Worm (Caenorhabditis elegans) whole organism, late embryonic: ENCODE data around the gene cdc-48.2.

ENCODE experiments used
- C08G9.2 ChIP-seq: sonication (generic microtip); optimal IDR thresholded peaks from 2 replicates; lab custom pipeline; 2016; ENCODE audit warnings: mild to moderate bottlenecking, missing genetic modification characterization, moderate library complexity, missing compliant biosample characterization
- C38D4.7 ChIP-seq: fragments of 200-800 bp; sonication (Bioruptor generic); optimal IDR thresholded peaks from 2 replicates; lab custom pipeline; 2018; ENCODE audit warnings: mild to moderate bottlenecking, missing genetic modification characterization, moderate library complexity, missing compliant biosample characterization
- K02D7.2 ChIP-seq: sonication (generic microtip); optimal IDR thresholded peaks from 2 replicates; lab custom pipeline; 2017; ENCODE audit warnings: mild to moderate bottlenecking, missing genetic modification characterization, missing compliant biosample characterization
- K09A11.1 ChIP-seq: sonication (generic microtip); optimal IDR thresholded peaks from 2 replicates; lab custom pipeline; 2017; ENCODE audit warnings: antibody characterized with exemption, mild to moderate bottlenecking, missing genetic modification characterization, missing compliant biosample characterization; ENCODE audit not compliant: insufficient read depth
- ama-1 ChIP-seq: fragments of 150-350 bp; optimal IDR thresholded peaks from 2 replicates; lab custom pipeline; 2014
- ceh-18 ChIP-seq: sonication (generic microtip); optimal IDR thresholded peaks from 2 replicates; lab custom pipeline; 2016; ENCODE audit warnings: missing genetic modification characterization, missing compliant biosample characterization
- ceh-2 ChIP-seq: sonication (generic microtip); optimal IDR thresholded peaks from 2 replicates; lab custom pipeline; 2016; ENCODE audit warnings: missing genotype, missing genetic modification characterization, missing compliant biosample characterization
- ceh-24 ChIP-seq: sonication (generic microtip); optimal IDR thresholded peaks from 2 replicates; lab custom pipeline; 2016; ENCODE audit warnings: mild to moderate bottlenecking, missing genetic modification characterization, missing compliant biosample characterization
- ceh-31 ChIP-seq: sonication (generic microtip); optimal IDR thresholded peaks from 2 replicates; lab custom pipeline; 2016; ENCODE audit warnings: missing genetic modification characterization, missing compliant biosample characterization
- ceh-34 ChIP-seq: sonication (generic microtip); optimal IDR thresholded peaks from 2 replicates; lab custom pipeline; 2016; ENCODE audit warnings: mild to moderate bottlenecking, missing genetic modification characterization, missing compliant biosample characterization
- ceh-48 ChIP-seq: sonication (generic microtip); optimal IDR thresholded peaks from 2 replicates; lab custom pipeline; 2016; ENCODE audit warnings: missing genetic modification characterization, inconsistent platforms, missing compliant biosample characterization
- ceh-9 ChIP-seq: sonication (generic microtip); optimal IDR thresholded peaks from 2 replicates; lab custom pipeline; 2016; ENCODE audit warnings: mild to moderate bottlenecking, missing genetic modification characterization, inconsistent platforms, missing compliant biosample characterization
- dve-1 ChIP-seq: sonication (generic microtip); optimal IDR thresholded peaks from 2 replicates; lab custom pipeline; 2017; ENCODE audit warnings: antibody characterized with exemption, mild to moderate bottlenecking, missing genetic modification characterization, missing compliant biosample characterization
- elt-4 ChIP-seq: sonication (generic microtip); optimal IDR thresholded peaks from 2 replicates; lab custom pipeline; 2016; ENCODE audit warnings: missing genetic modification characterization, missing compliant biosample characterization
- eyg-1 ChIP-seq: sonication (generic microtip); optimal IDR thresholded peaks from 2 replicates; lab custom pipeline; 2016; ENCODE audit warnings: missing genotype, missing genetic modification characterization, missing compliant biosample characterization
- fax-1 ChIP-seq: sonication (generic microtip); optimal IDR thresholded peaks from 2 replicates; lab custom pipeline; 2016; ENCODE audit warnings: missing genotype, missing genetic modification characterization, missing compliant biosample characterization
- fkh-6 ChIP-seq: sonication (generic microtip); optimal IDR thresholded peaks from 2 replicates; lab custom pipeline; 2016; ENCODE audit warnings: missing genetic modification characterization, missing compliant biosample characterization
- gmeb-2 ChIP-seq: sonication (generic microtip); optimal IDR thresholded peaks from 2 replicates; lab custom pipeline; 2016; ENCODE audit warnings: missing genetic modification characterization, inconsistent platforms, missing compliant biosample characterization
- hlh-13 ChIP-seq: fragments of 200-800 bp; sonication (Bioruptor generic); optimal IDR thresholded peaks from 2 replicates; lab custom pipeline; 2018; ENCODE audit warnings: mild to moderate bottlenecking, missing genetic modification characterization, missing compliant biosample characterization
- hlh-8 ChIP-seq: sonication (generic microtip); optimal IDR thresholded peaks from 2 replicates; lab custom pipeline; 2016; ENCODE audit warnings: missing genotype, missing genetic modification characterization, missing compliant biosample characterization
- lim-6 ChIP-seq: sonication (generic microtip); optimal IDR thresholded peaks from 2 replicates; lab custom pipeline; 2016; ENCODE audit warnings: missing genetic modification characterization, missing compliant biosample characterization
- mec-3 ChIP-seq: sonication (generic microtip); optimal IDR thresholded peaks from 2 replicates; lab custom pipeline; 2016; ENCODE audit warnings: borderline replicate concordance, missing genetic modification characterization, missing compliant biosample characterization
- nfya-1 ChIP-seq: sonication (generic microtip); optimal IDR thresholded peaks from 2 replicates; lab custom pipeline; 2017; ENCODE audit warnings: missing genetic modification characterization, mild to moderate bottlenecking, missing compliant biosample characterization, antibody characterized with exemption, moderate library complexity
- pat-9 ChIP-seq: fragments of 200-800 bp; sonication (Bioruptor generic); optimal IDR thresholded peaks from 2 replicates; lab custom pipeline; 2018; ENCODE audit warnings: mild to moderate bottlenecking, missing genetic modification characterization, moderate library complexity, missing compliant biosample characterization
- pax-1 ChIP-seq: fragments of 150-350 bp; optimal IDR thresholded peaks from 2 replicates; lab custom pipeline; 2014; ENCODE audit warnings: missing biosample characterization, missing genetic modification characterization
- pqm-1 ChIP-seq: sonication (generic microtip); optimal IDR thresholded peaks from 2 replicates; lab custom pipeline; 2016; ENCODE audit warnings: missing genetic modification characterization, missing compliant biosample characterization
- ref-2 ChIP-seq: sonication (generic microtip); optimal IDR thresholded peaks from 2 replicates; lab custom pipeline; 2016; ENCODE audit warnings: missing genetic modification characterization, missing compliant biosample characterization
- rnt-1 ChIP-seq: sonication (generic microtip); optimal IDR thresholded peaks from 2 replicates; lab custom pipeline; 2016; ENCODE audit warnings: missing genetic modification characterization, missing compliant biosample characterization
- tbx-2 ChIP-seq: sonication (generic microtip); optimal IDR thresholded peaks from 2 replicates; lab custom pipeline; 2016; ENCODE audit warnings: missing genetic modification characterization, missing compliant biosample characterization
- ttx-3 ChIP-seq: sonication (generic microtip); optimal IDR thresholded peaks from 2 replicates; lab custom pipeline; 2016; ENCODE audit warnings: missing genetic modification reagents, missing genetic modification characterization, missing compliant biosample characterization
- unc-3 ChIP-seq, 2 experiments: fragments of 200-800 bp in 1 of 2; sonication (Bioruptor generic) in 1 of 2; sonication (generic microtip) in 1 of 2; conservative IDR thresholded peaks in 1 of 2; optimal IDR thresholded peaks in 1 of 2; 2 replicates each; pipeline versions ENCODE4 v1.3.6 to Lab custom; 2016 to 2022; ENCODE audit warnings: missing compliant biosample characterization in 2 of 2, missing genetic modification characterization in 2 of 2, missing genetic modification reagents in 1 of 2
- unc-42 ChIP-seq: sonication (generic microtip); optimal IDR thresholded peaks from 2 replicates; lab custom pipeline; 2016; ENCODE audit warnings: missing genotype, missing genetic modification characterization, missing compliant biosample characterization
- unc-86 ChIP-seq: sonication (generic microtip); optimal IDR thresholded peaks from 2 replicates; lab custom pipeline; 2016; ENCODE audit warnings: missing genetic modification characterization, missing compliant biosample characterization

Gene cdc-48.2

DNA sequence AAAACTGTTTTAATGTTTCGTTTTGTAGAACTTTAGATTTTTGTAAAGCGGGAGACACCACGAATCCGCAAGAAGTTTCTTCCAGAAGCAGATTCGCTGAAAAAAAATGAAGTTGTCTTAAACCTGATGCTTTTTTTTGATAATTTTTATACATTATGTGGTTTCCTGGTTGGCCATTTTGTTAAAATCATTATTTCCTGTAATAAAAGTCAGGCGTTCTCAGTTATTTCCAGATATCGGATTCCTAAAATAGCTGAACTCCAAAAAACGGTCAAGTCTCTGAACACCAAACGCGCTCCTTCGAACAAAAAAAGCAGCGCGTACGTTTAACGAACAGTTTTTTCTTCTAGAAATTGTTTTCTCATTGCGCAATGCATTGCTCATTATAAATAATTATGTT lies 917 bp upstream of the cdc-48.2 start (continued):
- TF ChIP-seq ttx-3 (no peak), hlh-8 (tag; lab: Kevin White, UChicago) (peak; percentile 46), ceh-31 (tag; lab: Kevin White, UChicago) (peak; percentile 93), mec-3 (tag; lab: Kevin White, UChicago) (peak; percentile 71), ceh-2 (peak; percentile 81), fax-1 (peak; percentile 83), gmeb-2 (tag; lab: Kevin White, UChicago) (no peak), ref-2 (tag; lab: Kevin White, UChicago) (peak; percentile 65), lim-6 (tag; lab: Kevin White, UChicago) (peak; percentile 79), unc-3 (GFP tag; conservative IDR thresholded peaks at IDR 0.05; lab: Robert Waterston, UW) (no peak), unc-3 (tag; optimal IDR thresholded peaks at IDR 0.05; lab: Kevin White, UChicago) (peak; percentile 28), ceh-48 (tag; lab: Kevin White, UChicago) (no peak)

DNA sequence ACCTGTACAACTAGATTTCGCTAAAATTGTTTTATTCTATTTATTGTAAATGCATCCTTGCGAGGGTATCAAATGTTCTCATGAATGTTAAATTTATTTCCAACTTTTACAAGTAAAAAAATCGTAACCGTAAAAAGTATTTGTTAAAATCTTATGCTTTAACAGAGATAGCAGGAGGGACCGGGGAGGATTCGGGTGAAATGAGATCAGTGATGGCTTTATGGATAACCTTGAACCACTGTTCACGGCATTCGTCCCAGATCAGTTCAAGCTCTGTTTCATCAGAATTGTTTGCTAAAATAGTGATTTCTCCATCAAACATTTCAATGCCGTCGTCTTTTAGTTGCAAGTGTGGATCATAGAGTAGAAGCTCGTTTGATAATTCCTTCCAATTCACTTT lies 2.8 kb downstream of the cdc-48.2 start:
- no peak for TF ChIP-seq ceh-18 (tag; lab: Kevin White, UChicago)
- TF ChIP-seq K09A11.1 (tag; lab: Kevin White, UChicago): no peak
- TF ChIP-seq ceh-2: no peak
- TF ChIP-seq pqm-1 (tag; lab: Kevin White, UChicago): no peak
- no peak for TF ChIP-seq pat-9
- no peak for TF ChIP-seq C38D4.7 (GFP tag; lab: Kevin White, UChicago)
- TF ChIP-seq hlh-8 (tag; lab: Kevin White, UChicago): no peak
- TF ChIP-seq elt-4 (tag; lab: Kevin White, UChicago): no peak
- TF ChIP-seq eyg-1 (tag; lab: Kevin White, UChicago): no peak
- no peak for TF ChIP-seq nfya-1
- no peak for TF ChIP-seq C08G9.2 (tag; lab: Kevin White, UChicago)
- no peak for TF ChIP-seq ceh-24
- TF ChIP-seq ceh-34 (tag; lab: Kevin White, UChicago): no peak
- TF ChIP-seq ttx-3: no peak

DNA sequence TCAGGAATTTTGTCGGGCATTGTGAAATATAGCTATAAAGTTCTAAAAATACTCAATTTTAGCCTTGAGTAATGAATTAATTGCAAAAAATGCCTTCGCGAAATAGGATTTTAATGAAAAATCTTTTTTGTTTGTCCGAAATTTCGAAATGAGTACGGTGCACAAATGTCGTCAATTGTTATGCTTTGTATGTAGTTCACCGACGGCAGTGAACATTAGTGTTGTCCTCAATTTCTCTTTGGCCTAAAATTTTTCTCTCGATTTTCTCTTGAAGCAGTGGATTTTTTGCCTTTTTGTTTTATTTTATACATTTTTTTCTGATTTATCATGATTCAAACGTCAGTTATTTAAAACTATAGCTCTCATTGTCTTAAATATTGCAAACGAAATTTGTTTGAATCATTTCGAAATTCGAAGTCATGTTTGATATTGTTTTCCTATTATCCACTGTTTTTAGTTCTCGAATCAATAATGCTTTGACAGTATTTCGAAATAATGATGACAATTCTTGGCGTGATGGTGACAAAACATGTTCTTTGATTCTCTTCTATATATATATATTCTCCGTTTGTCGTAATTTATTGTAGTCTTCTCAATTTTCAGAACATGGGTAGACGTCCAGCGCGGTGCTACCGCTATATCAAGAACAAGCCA lies 5.1 kb downstream of the cdc-48.2 start, which contains the start of the genes ints-11 and rpl-10:
Gene ints-11, minus strand, starts transcription at position 201 of the 654 bp plus-strand sequence.
Gene rpl-10, plus strand, starts transcription at position 604 of the 654 bp plus-strand sequence.
- TF ChIP-seq lim-6 (tag; lab: Kevin White, UChicago) (no peak), dve-1 (tag; lab: Kevin White, UChicago) (peak; percentile 4), nfya-1 (peak; percentile 51)

DNA sequence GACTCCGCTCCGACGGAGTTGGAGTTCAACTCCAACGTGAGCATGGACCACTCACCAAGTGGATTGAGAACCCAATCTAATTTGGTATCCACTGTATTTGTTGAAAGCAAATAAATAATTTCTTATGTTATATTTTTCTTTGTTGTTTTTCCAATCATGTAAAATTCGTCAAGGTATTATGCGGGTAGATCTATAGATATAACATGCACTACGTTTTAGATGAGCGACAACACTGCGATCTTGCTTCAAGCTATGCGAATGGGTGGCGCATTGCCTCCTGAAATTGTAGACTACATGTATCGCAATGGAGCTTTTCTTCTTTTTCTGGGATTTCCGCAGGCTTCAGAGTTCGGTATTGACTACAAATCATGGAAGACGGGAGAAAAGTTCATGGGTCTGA lies 6.2 kb downstream of the cdc-48.2 start, which contains the start of gene F10B5.2:
Gene F10B5.2, plus strand, starts transcription at position 220 of the 400 bp plus-strand sequence.
- TF ChIP-seq unc-86 (tag; lab: Kevin White, UChicago) (no peak), hlh-8 (tag; lab: Kevin White, UChicago) (no peak), nfya-1 (no peak), fkh-6 (no peak), unc-42 (tag; lab: Kevin White, UChicago) (no peak), ref-2 (tag; lab: Kevin White, UChicago) (no peak), mec-3 (tag; lab: Kevin White, UChicago) (no peak), rnt-1 (tag; lab: Kevin White, UChicago) (no peak), ceh-24 (no peak), pat-9 (no peak), ceh-2 (no peak), ceh-48 (tag; lab: Kevin White, UChicago) (no peak), ceh-18 (tag; lab: Kevin White, UChicago) (no peak), pax-1 (tag; lab: Kevin White, UChicago) (no peak), K02D7.2 (tag; lab: Kevin White, UChicago) (no peak), ama-1 (lab: Kevin White, UChicago) (no peak), ceh-34 (tag; lab: Kevin White, UChicago) (no peak), tbx-2 (tag; lab: Kevin White, UChicago) (no peak), ceh-9 (tag; lab: Kevin White, UChicago) (no peak), hlh-13 (no peak)
- TF ChIP-seq, all 69 proteins: peak for 0
